Worm (Caenorhabditis elegans) whole organism, L3 larva: Measurements from ENCODE around the gene F11E6.11.

Source experiments
- ZK546.5 ChIP-seq: sonication (generic microtip); optimal IDR thresholded peaks from 2 replicates; lab custom pipeline; 2017; ENCODE audit warnings: missing biosample characterization, missing genetic modification characterization
- ama-1 ChIP-seq: fragments of 150-350 bp; optimal IDR thresholded peaks from 2 replicates; lab custom pipeline; 2018
- daf-12 ChIP-seq: fragments of 150-350 bp; optimal IDR thresholded peaks from 2 replicates; lab custom pipeline; 2014; ENCODE audit warnings: missing biosample characterization, missing genetic modification reagents, missing genetic modification characterization
- egl-27 ChIP-seq: sonication (generic microtip); optimal IDR thresholded peaks from 4 replicates; lab custom pipeline; 2017; ENCODE audit warnings: missing biosample characterization, missing genetic modification reagents, missing genetic modification characterization
- fkh-2 ChIP-seq: fragments of 150-350 bp; optimal IDR thresholded peaks from 2 replicates; lab custom pipeline; 2014; ENCODE audit warnings: missing biosample characterization, missing genetic modification reagents, missing genetic modification characterization
- fos-1 ChIP-seq: fragments of 150-350 bp; optimal IDR thresholded peaks from 2 replicates; lab custom pipeline; 2014; ENCODE audit warnings: missing biosample characterization, missing genetic modification characterization
- jun-1 ChIP-seq: fragments of 150-350 bp; optimal IDR thresholded peaks from 2 replicates; lab custom pipeline; 2014; ENCODE audit warnings: missing biosample characterization, missing genetic modification reagents, missing genetic modification characterization
- mdl-1 ChIP-seq: fragments of 150-350 bp; optimal IDR thresholded peaks from 2 replicates; lab custom pipeline; 2014; ENCODE audit warnings: missing biosample characterization, missing genetic modification characterization
- nhr-28 ChIP-seq: fragments of 150-350 bp; optimal IDR thresholded peaks from 2 replicates; lab custom pipeline; 2014; ENCODE audit warnings: missing biosample characterization, missing genetic modification characterization
- nhr-76 ChIP-seq: fragments of 150-350 bp; sonication (generic microtip); optimal IDR thresholded peaks from 5 replicates; lab custom pipeline; 2014; ENCODE audit warnings: missing biosample characterization, missing genetic modification characterization
- pha-4 ChIP-seq: fragments of 150-350 bp; optimal IDR thresholded peaks from 2 replicates; lab custom pipeline; 2014; ENCODE audit warnings: missing biosample characterization, missing genetic modification reagents, missing genetic modification characterization
- ztf-11 ChIP-seq: fragments of 150-350 bp; optimal IDR thresholded peaks from 2 replicates; lab custom pipeline; 2014; ENCODE audit warnings: missing biosample characterization, missing genetic modification characterization

- no peak for TF ChIP-seq nhr-76 (tag; lab: Kevin White, UChicago)
- no peak for TF ChIP-seq mdl-1 (tag; lab: Kevin White, UChicago)
- no peak for TF ChIP-seq ztf-11 (tag; lab: Kevin White, UChicago)
- TF ChIP-seq fkh-2 (tag; lab: Kevin White, UChicago), result no peak
- TF ChIP-seq fos-1 (tag; lab: Kevin White, UChicago), result no peak
- TF ChIP-seq egl-27, result no peak
- no peak for TF ChIP-seq nhr-28
- no peak for TF ChIP-seq pha-4 (tag; lab: Kevin White, UChicago)
- TF ChIP-seq ZK546.5 (tag; lab: Kevin White, UChicago), result no peak
- TF ChIP-seq jun-1 (tag; lab: Kevin White, UChicago), result no peak
- TF ChIP-seq daf-12 (tag; lab: Kevin White, UChicago), result no peak
- no peak for TF ChIP-seq ama-1 (lab: Kevin White, UChicago)
Observed at ce11 chrIV:17436552-17436951, 6.1 kb upstream of the F11E6.11 start, which contains the start of gene gcy-27.
